Fruit fly (Drosophila melanogaster) whole organism, prepupa: ENCODE measurements around the gene PH4alphaNE3.

Source experiments
- CG10669 ChIP-seq: fragments of 200-800 bp; sonication (Bioruptor generic); optimal IDR thresholded peaks from 3 replicates; lab custom pipeline; 2018; ENCODE audit warnings: missing biosample characterization, mild to moderate bottlenecking, missing genetic modification characterization, moderate library complexity
- CG15336 ChIP-seq: fragments of 200-800 bp; sonication (Bioruptor generic); IDR thresholded peaks from 2 replicates; pipeline ENCODE4 v1.3.6; 2022; ENCODE audit warnings: missing biosample characterization, missing genetic modification characterization
- CG4318 ChIP-seq: fragments of 200-800 bp; sonication (Bioruptor generic); optimal IDR thresholded peaks from 3 replicates; lab custom pipeline; 2017; ENCODE audit warnings: missing biosample characterization, mild to moderate bottlenecking, missing genetic modification characterization
- CG6163 ChIP-seq: fragments of 200-800 bp; sonication (Bioruptor generic); IDR thresholded peaks from 3 replicates; pipeline ENCODE4 v1.3.6; 2022; ENCODE audit warnings: missing biosample characterization, missing genetic modification characterization
- CG6792 ChIP-seq: fragments of 200-800 bp; sonication (Bioruptor generic); optimal IDR thresholded peaks from 3 replicates; lab custom pipeline; 2016; ENCODE audit warnings: missing biosample characterization, missing genetic modification characterization
- CG6854 ChIP-seq: fragments of 200-800 bp; sonication (Bioruptor generic); optimal IDR thresholded peaks from 2 replicates; lab custom pipeline; 2017; ENCODE audit warnings: missing biosample characterization, mild to moderate bottlenecking, missing genetic modification characterization
- CG8119 ChIP-seq: fragments of 200-800 bp; sonication (Bioruptor generic); IDR thresholded peaks from 3 replicates; pipeline ENCODE4 v1.3.6; 2022; ENCODE audit warnings: missing biosample characterization, missing genetic modification characterization
- Hr39 ChIP-seq: fragments of 200-800 bp; sonication (Bioruptor generic); optimal IDR thresholded peaks from 2 replicates; lab custom pipeline; 2016; ENCODE audit warnings: missing biosample characterization, missing genetic modification characterization
- Lpt ChIP-seq: fragments of 200-800 bp; sonication (Bioruptor generic); optimal IDR thresholded peaks from 3 replicates; lab custom pipeline; 2016; ENCODE audit warnings: missing biosample characterization, missing genetic modification characterization
- OdsH ChIP-seq: fragments of 200-800 bp; sonication (Bioruptor generic); optimal IDR thresholded peaks from 3 replicates; lab custom pipeline; 2016; ENCODE audit warnings: missing biosample characterization, missing genetic modification characterization
- Sox102F ChIP-seq: fragments of 200-800 bp; sonication (Bioruptor generic); optimal IDR thresholded peaks from 2 replicates; lab custom pipeline; 2016; ENCODE audit warnings: missing biosample characterization, mild to moderate bottlenecking, missing genetic modification characterization
- fd59A ChIP-seq: fragments of 200-800 bp; sonication (Bioruptor generic); optimal IDR thresholded peaks from 2 replicates; lab custom pipeline; 2017; ENCODE audit warnings: missing biosample characterization, mild to moderate bottlenecking, missing genetic modification characterization, missing genetic modification reagents
- fkh ChIP-seq: fragments of 200-800 bp; sonication (Bioruptor generic); optimal IDR thresholded peaks from 3 replicates; lab custom pipeline; 2017; ENCODE audit warnings: missing biosample characterization, mild to moderate bottlenecking, missing genetic modification characterization, moderate library complexity
- net ChIP-seq: fragments of 200-800 bp; sonication (Bioruptor generic); optimal IDR thresholded peaks from 3 replicates; lab custom pipeline; 2016; ENCODE audit warnings: missing biosample characterization, missing genetic modification characterization

DNA sequence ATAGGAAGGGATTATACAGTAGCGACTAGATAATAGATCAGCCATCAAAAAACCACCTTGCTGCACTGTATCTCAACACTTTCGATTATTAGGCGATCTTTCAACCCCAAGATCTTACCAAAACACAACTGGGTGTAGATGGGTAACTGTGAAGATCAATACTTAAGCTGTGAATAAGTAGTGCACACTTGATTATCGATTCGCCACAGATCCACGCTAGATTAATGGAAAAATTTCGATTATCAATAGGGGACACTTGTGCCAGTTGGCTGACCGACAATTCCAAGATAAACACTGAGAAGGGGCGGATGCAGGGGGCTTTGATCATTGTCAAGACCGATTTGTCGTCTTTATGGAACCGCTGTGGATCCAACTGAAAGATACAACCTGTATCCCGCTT, 24.9 kb upstream of the PH4alphaNE3 start, which contains the start of gene CG9702:
- TF ChIP-seq fd59A, result no peak
- TF ChIP-seq CG8119 (GFP tag; lab: Robert Waterston, UW), result no peak
- no peak for TF ChIP-seq net (GFP tag; lab: Kevin White, UChicago)
- TF ChIP-seq Sox102F (GFP tag; lab: Kevin White, UChicago), result no peak
- no peak for TF ChIP-seq CG6792 (GFP tag; lab: Kevin White, UChicago)
- no peak for TF ChIP-seq Lpt (GFP tag; lab: Kevin White, UChicago)
- TF ChIP-seq Hr39 (GFP tag; lab: Kevin White, UChicago), result no peak
- no peak for TF ChIP-seq CG6163 (GFP tag; lab: Robert Waterston, UW)
- TF ChIP-seq CG4318 (GFP tag; lab: Kevin White, UChicago), result no peak
- TF ChIP-seq fkh (GFP tag; lab: Kevin White, UChicago), result peak; percentile 37
- TF ChIP-seq CG10669 (GFP tag; lab: Kevin White, UChicago), result no peak
- TF ChIP-seq CG6854 (GFP tag; lab: Kevin White, UChicago), result no peak
- no peak for TF ChIP-seq OdsH (GFP tag; lab: Kevin White, UChicago)
- TF ChIP-seq CG15336, result no peak
